Worm (Caenorhabditis elegans): ENCODE data around the gene athp-2.

ce11 chrII:4306921-4307630, 32.9 kb upstream of the athp-2 start, which contains the start of gene Y52E8A.3:
- TF ChIP-seq ama-1 (optimal IDR thresholded peaks at IDR 0.05) = no peak
- no peak for TF ChIP-seq pqm-1 (tag; optimal IDR thresholded peaks at IDR 0.05)
- no peak for TF ChIP-seq hlh-6 (tag; optimal IDR thresholded peaks at IDR 0.05)
- no peak for TF ChIP-seq zip-5 (tag; optimal IDR thresholded peaks at IDR 0.05)
- TF ChIP-seq rnt-1 (tag; optimal IDR thresholded peaks at IDR 0.05) = no peak
- no peak for TF ChIP-seq nhr-232 (tag; optimal IDR thresholded peaks at IDR 0.05)
- no peak for TF ChIP-seq ttx-3 (tag; optimal IDR thresholded peaks at IDR 0.05)
- TF ChIP-seq ceh-14 (tag; optimal IDR thresholded peaks at IDR 0.05) = no peak
- no peak for TF ChIP-seq tbx-2 (tag; optimal IDR thresholded peaks at IDR 0.05)
- TF ChIP-seq sox-4 (tag; optimal IDR thresholded peaks at IDR 0.05) = no peak
- no peak for TF ChIP-seq C08G9.2 (tag; optimal IDR thresholded peaks at IDR 0.05)

All from whole organism, late embryonic.